Worm (Caenorhabditis elegans): ENCODE results near the gene sec-22.
A peak's percentile ranks its signal among the peaks of the same experiment; 100 is the strongest.

Gene sec-22

DNA sequence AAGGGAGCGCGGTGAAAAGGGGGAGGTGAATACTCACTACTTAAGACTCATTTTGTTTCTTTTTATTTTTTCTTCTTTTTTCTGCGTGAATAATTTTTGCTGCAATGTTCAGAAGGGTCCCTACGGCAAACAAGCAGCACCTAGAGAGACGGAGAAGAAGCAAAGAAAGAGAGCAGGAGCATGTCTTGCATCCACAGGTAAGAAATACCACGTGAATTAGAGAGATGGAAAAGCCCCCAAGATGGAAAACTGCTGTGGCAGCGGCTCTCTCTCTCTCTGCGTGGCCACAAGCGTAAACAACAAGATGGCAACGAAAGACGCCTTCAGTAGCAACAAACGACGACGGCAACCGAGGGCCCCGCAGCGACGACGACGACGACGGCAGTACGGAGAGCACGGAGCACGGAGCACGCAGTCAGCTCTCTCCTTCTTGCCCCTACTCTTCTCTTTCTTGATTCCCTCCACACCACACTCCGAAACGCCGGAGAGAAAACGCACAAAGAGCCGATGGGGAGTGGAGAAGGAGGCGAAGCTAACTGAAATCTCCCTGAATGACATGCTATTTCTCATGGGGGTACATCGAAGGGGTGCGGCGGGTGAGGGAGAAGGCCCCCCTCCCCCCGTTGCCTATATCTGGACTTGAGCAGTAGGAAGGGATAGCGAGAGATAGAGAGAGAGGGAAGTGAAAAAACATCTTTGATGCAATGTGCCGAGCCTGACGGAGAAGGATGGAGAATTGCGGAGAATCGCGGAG, 42.5 kb upstream of the sec-22 start (continued):
- TF ChIP-seq sox-4 (tag; optimal IDR thresholded peaks at IDR 0.05) (no peak), hlh-6 (tag; optimal IDR thresholded peaks at IDR 0.05) (no peak), fkh-6 (tag; optimal IDR thresholded peaks at IDR 0.05) (peak; percentile 37), C38D4.7 (GFP tag; optimal IDR thresholded peaks at IDR 0.05) (no peak), unc-3 (GFP tag; conservative IDR thresholded peaks at IDR 0.05) (no peak), unc-3 (tag; optimal IDR thresholded peaks at IDR 0.05) (peak; percentile 44), pag-3 (tag; optimal IDR thresholded peaks at IDR 0.05; ENCODE audit: borderline replicate concordance) (no peak), tbx-7 (tag; optimal IDR thresholded peaks at IDR 0.05) (peak; percentile 39), Y22D7AL.16 (tag; optimal IDR thresholded peaks at IDR 0.05) (no peak), pha-4 (tag; optimal IDR thresholded peaks at IDR 0.05) (no peak), T23F11.4 (GFP tag; optimal IDR thresholded peaks at IDR 0.05) (peak; percentile 8), hlh-15 (tag; optimal IDR thresholded peaks at IDR 0.05) (no peak), unc-86 (tag; optimal IDR thresholded peaks at IDR 0.05) (peak; percentile 31), ceh-31 (tag; optimal IDR thresholded peaks at IDR 0.05) (peak; percentile 88), pax-1 (tag; optimal IDR thresholded peaks at IDR 0.05) (no peak), ztf-16 (tag; optimal IDR thresholded peaks at IDR 0.05) (no peak), K02D7.2 (tag; optimal IDR thresholded peaks at IDR 0.05) (no peak), odd-2 (tag; optimal IDR thresholded peaks at IDR 0.05) (no peak), ceh-34 (tag; optimal IDR thresholded peaks at IDR 0.05) (peak; percentile 82), ceh-48 (tag; optimal IDR thresholded peaks at IDR 0.05) (peak; percentile 26), ceh-22 (tag; optimal IDR thresholded peaks at IDR 0.05) (no peak), nfya-1 (tag; optimal IDR thresholded peaks at IDR 0.05) (peak; percentile 60), F13H6.1 (tag; optimal IDR thresholded peaks at IDR 0.05) (peak; percentile 60), ceh-18 (tag; optimal IDR thresholded peaks at IDR 0.05) (peak; percentile 90), pha-2 (tag; optimal IDR thresholded peaks at IDR 0.05) (no peak)

DNA sequence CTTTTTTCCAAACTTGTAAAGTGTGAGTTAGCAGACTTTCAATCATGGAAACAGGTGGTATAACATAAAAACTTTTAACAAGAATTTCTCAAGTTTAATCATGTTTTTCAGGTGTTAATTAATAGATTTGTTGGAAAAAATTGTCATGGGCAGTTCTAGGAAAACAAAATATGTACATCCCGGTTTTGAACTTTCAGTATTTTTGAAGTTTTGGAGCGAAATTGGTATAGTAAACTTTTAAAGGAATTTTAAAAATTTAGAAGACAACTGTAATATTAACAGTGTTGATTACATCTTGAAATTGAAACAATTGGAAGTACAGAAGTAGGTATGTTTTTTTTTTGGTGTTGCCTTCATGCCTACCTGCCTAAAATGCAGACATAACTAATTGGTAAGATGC, 40.7 kb upstream of the sec-22 start:
- no peak for TF ChIP-seq ceh-48 (tag; optimal IDR thresholded peaks at IDR 0.05)
- no peak for TF ChIP-seq pax-1 (tag; optimal IDR thresholded peaks at IDR 0.05)
- TF ChIP-seq K02D7.2 (tag; optimal IDR thresholded peaks at IDR 0.05) = no peak
- TF ChIP-seq tbx-2 (tag; optimal IDR thresholded peaks at IDR 0.05) = no peak
- TF ChIP-seq ceh-2 (tag; optimal IDR thresholded peaks at IDR 0.05) = no peak
- TF ChIP-seq ref-2 (tag; optimal IDR thresholded peaks at IDR 0.05) = no peak
- TF ChIP-seq unc-42 (tag; optimal IDR thresholded peaks at IDR 0.05) = no peak
- TF ChIP-seq ets-4 (tag; optimal IDR thresholded peaks at IDR 0.05) = no peak
- no peak for TF ChIP-seq fkh-6 (tag; optimal IDR thresholded peaks at IDR 0.05)
- no peak for TF ChIP-seq pat-9 (tag; optimal IDR thresholded peaks at IDR 0.05)
- TF ChIP-seq fkh-10 (GFP tag; optimal IDR thresholded peaks at IDR 0.05) = no peak
- no peak for TF ChIP-seq mec-3 (tag; optimal IDR thresholded peaks at IDR 0.05; ENCODE audit: borderline replicate concordance)
- TF ChIP-seq eyg-1 (tag; optimal IDR thresholded peaks at IDR 0.05) = no peak
- TF ChIP-seq unc-86 (tag; optimal IDR thresholded peaks at IDR 0.05) = no peak
- no peak for TF ChIP-seq ttx-3 (tag; optimal IDR thresholded peaks at IDR 0.05)
- no peak for TF ChIP-seq ceh-14 (tag; optimal IDR thresholded peaks at IDR 0.05)

DNA sequence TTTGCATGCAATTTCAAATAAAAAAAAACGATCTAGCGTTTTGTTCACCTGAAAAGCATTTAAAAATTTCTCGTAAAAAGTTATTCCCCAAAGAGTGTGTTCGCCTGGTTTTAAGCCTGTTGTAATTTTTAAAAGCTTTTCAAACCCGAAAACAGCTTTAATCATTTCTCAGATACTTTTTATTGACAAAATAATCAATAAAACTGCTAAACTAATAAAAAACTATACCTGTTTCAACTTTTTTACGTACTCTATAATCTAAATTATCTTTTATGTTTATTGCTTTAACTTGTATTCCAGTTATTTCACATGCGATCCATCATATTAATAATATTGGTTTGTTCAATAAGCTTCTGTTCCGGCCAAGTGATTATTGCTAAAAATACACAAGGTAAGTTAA, 31.3 kb upstream of the sec-22 start, which contains the start of gene cutl-21:
cutl-21 (plus strand) TSS at position 301 of the 400 bp plus-strand sequence.
- no peak for TF ChIP-seq ahr-1 (tag; optimal IDR thresholded peaks at IDR 0.05)
- no peak for TF ChIP-seq pax-1 (tag; optimal IDR thresholded peaks at IDR 0.05)
- no peak for TF ChIP-seq odd-2 (tag; optimal IDR thresholded peaks at IDR 0.05)
- no peak for TF ChIP-seq dmd-4 (tag; optimal IDR thresholded peaks at IDR 0.05; ENCODE audit: borderline replicate concordance)
- TF ChIP-seq elt-2 (tag; optimal IDR thresholded peaks at IDR 0.05) = no peak
- no peak for TF ChIP-seq tbx-2 (tag; optimal IDR thresholded peaks at IDR 0.05)
- TF ChIP-seq sox-4 (tag; optimal IDR thresholded peaks at IDR 0.05) = no peak
- TF ChIP-seq ceh-2 (tag; optimal IDR thresholded peaks at IDR 0.05) = no peak
